Worm (Caenorhabditis elegans) whole organism, L4/young adult: Measurements from ENCODE around the gene col-174.

Experiments used
- dao-5 ChIP-seq: sonication (generic microtip); optimal IDR thresholded peaks from 2 replicates; lab custom pipeline; 2016; ENCODE audit warnings: missing genotype, missing genetic modification characterization, moderate library complexity, missing compliant biosample characterization
- him-1 ChIP-seq: sonication (generic microtip); optimal IDR thresholded peaks from 2 replicates; lab custom pipeline; 2016; ENCODE audit warnings: missing genotype, missing genetic modification reagents, missing genetic modification characterization, missing compliant biosample characterization

DNA sequence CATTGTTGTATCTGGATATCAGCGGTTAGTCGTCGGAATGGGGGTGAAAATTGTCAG, 26.8 kb downstream of the col-174 start, which contains the start of the genes unc-98 and F08C6.18:
- TF ChIP-seq dao-5 (no peak), him-1 (tag; lab: Kevin White, UChicago) (no peak)
